Worm (Caenorhabditis elegans) whole organism, early embryonic: ENCODE measurements around the gene nuo-3.

Experiments
- F13C5.2 ChIP-seq: sonication (generic microtip); optimal IDR thresholded peaks from 2 replicates; lab custom pipeline; 2017; ENCODE audit warnings: mild to moderate bottlenecking, missing genetic modification characterization, inconsistent platforms, missing compliant biosample characterization
- aly-1 ChIP-seq: sonication (generic microtip); optimal IDR thresholded peaks from 2 replicates; lab custom pipeline; 2016; ENCODE audit warnings: missing genetic modification characterization, missing compliant biosample characterization
- ama-1 ChIP-seq: fragments of 150-350 bp; optimal IDR thresholded peaks from 2 replicates; lab custom pipeline; 2014
- ceh-36 ChIP-seq: sonication (generic microtip); optimal IDR thresholded peaks from 2 replicates; lab custom pipeline; 2016; ENCODE audit warnings: missing genetic modification characterization, inconsistent platforms, missing compliant biosample characterization
- ets-7 ChIP-seq: sonication (generic microtip); optimal IDR thresholded peaks from 2 replicates; lab custom pipeline; 2016; ENCODE audit warnings: missing genotype, missing genetic modification characterization, missing compliant biosample characterization
- flt-1 ChIP-seq: fragments of 200-800 bp; sonication (Bioruptor generic); IDR thresholded peaks from 2 replicates; pipeline ENCODE4 v1.3.6; 2022; ENCODE audit warnings: missing genetic modification characterization, missing compliant biosample characterization
- hmbx-1 ChIP-seq: sonication (generic microtip); optimal IDR thresholded peaks from 2 replicates; lab custom pipeline; 2016; ENCODE audit warnings: mild to moderate bottlenecking, missing genetic modification characterization, missing compliant biosample characterization
- hnd-1 ChIP-seq: sonication (generic microtip); optimal IDR thresholded peaks from 2 replicates; lab custom pipeline; 2016; ENCODE audit warnings: missing genetic modification characterization, missing compliant biosample characterization
- scrt-1 ChIP-seq: fragments of 200-800 bp; sonication (Bioruptor generic); IDR thresholded peaks from 2 replicates; pipeline ENCODE4 v1.3.6; 2022; ENCODE audit warnings: missing genetic modification characterization, missing compliant biosample characterization
- tbx-11 ChIP-seq: fragments of 200-800 bp; sonication (Bioruptor generic); IDR thresholded peaks from 2 replicates; pipeline ENCODE4 v1.3.6; 2022; ENCODE audit warnings: missing genetic modification characterization, missing compliant biosample characterization
- tra-4 ChIP-seq: sonication (generic microtip); optimal IDR thresholded peaks from 2 replicates; lab custom pipeline; 2017; ENCODE audit warnings: missing genetic modification characterization, missing compliant biosample characterization

ce11 chrIV:14806903-14807302 lies 9.6 kb upstream of the nuo-3 start, which contains the start of gene oig-5:
- TF ChIP-seq F13C5.2 (tag; lab: Kevin White, UChicago) (no peak), ama-1 (no peak), tbx-11 (GFP tag; lab: Robert Waterston, UW) (no peak), flt-1 (GFP tag; lab: Robert Waterston, UW) (no peak), hnd-1 (tag; lab: Kevin White, UChicago) (no peak), ets-7 (no peak), aly-1 (no peak), scrt-1 (GFP tag; lab: Robert Waterston, UW) (no peak), hmbx-1 (tag; lab: Kevin White, UChicago) (no peak), tra-4 (tag; lab: Kevin White, UChicago) (no peak), ceh-36 (tag; lab: Kevin White, UChicago) (no peak)
